Fruit fly (Drosophila melanogaster) whole organism, embryonic: ENCODE data around the gene Pnn.

ENCODE experiments used
- B-H2 ChIP-seq: fragments of 200-800 bp; sonication (Bioruptor generic); optimal IDR thresholded peaks from 2 replicates; lab custom pipeline; 2018; ENCODE audit warnings: missing biosample characterization, mild to moderate bottlenecking, missing genetic modification characterization
- BEAF-32 ChIP-seq: fragments of 200-800 bp; sonication (Bioruptor generic); optimal IDR thresholded peaks from 3 replicates; lab custom pipeline; 2017; ENCODE audit warnings: missing biosample characterization, missing genetic modification characterization, mild to moderate bottlenecking, moderate library complexity, missing genetic modification reagents
- CG12071 ChIP-seq: fragments of 200-800 bp; sonication (Bioruptor generic); optimal IDR thresholded peaks from 3 replicates; lab custom pipeline; 2018; ENCODE audit warnings: missing biosample characterization, mild to moderate bottlenecking, missing genetic modification characterization
- CG12219 ChIP-seq: fragments of 200-800 bp; sonication (Bioruptor generic); optimal IDR thresholded peaks from 3 replicates; lab custom pipeline; 2018; ENCODE audit warnings: missing biosample characterization, mild to moderate bottlenecking, missing genetic modification characterization
- CG12942 ChIP-seq: fragments of 200-800 bp; sonication (Bioruptor generic); optimal IDR thresholded peaks from 3 replicates; lab custom pipeline; 2016; ENCODE audit warnings: missing biosample characterization, missing genetic modification characterization
- CG13123 ChIP-seq: fragments of 200-800 bp; sonication (Bioruptor generic); optimal IDR thresholded peaks from 2 replicates; lab custom pipeline; 2016; ENCODE audit warnings: missing biosample characterization, missing genetic modification characterization
- CG13624 ChIP-seq: fragments of 200-800 bp; sonication (Bioruptor generic); optimal IDR thresholded peaks from 2 replicates; lab custom pipeline; 2016; ENCODE audit warnings: missing biosample characterization, missing genetic modification characterization
- CG14014 ChIP-seq: fragments of 200-800 bp; sonication (Bioruptor generic); IDR thresholded peaks from 2 replicates; pipeline ENCODE4 v1.3.6; 2022; ENCODE audit warnings: missing biosample characterization, missing genetic modification characterization
- CG14441 ChIP-seq: fragments of 200-800 bp; sonication (Bioruptor generic); IDR thresholded peaks from 2 replicates; pipeline ENCODE4 v1.3.6; 2022; ENCODE audit warnings: missing biosample characterization, missing genetic modification characterization
- CG15011 ChIP-seq: fragments of 200-800 bp; sonication (Bioruptor generic); optimal IDR thresholded peaks from 3 replicates; lab custom pipeline; 2018; ENCODE audit warnings: missing biosample characterization, mild to moderate bottlenecking, missing genetic modification characterization
- CG1529 ChIP-seq: fragments of 200-800 bp; sonication (Bioruptor generic); optimal IDR thresholded peaks from 3 replicates; lab custom pipeline; 2018; ENCODE audit warnings: missing biosample characterization, missing genetic modification characterization
- CG1602 ChIP-seq: fragments of 200-800 bp; sonication (Bioruptor generic); optimal IDR thresholded peaks from 3 replicates; lab custom pipeline; 2016; ENCODE audit warnings: missing biosample characterization, missing genetic modification characterization
- CG2120 ChIP-seq: fragments of 200-800 bp; sonication (Bioruptor generic); optimal IDR thresholded peaks from 3 replicates; lab custom pipeline; 2016; ENCODE audit warnings: missing biosample characterization, missing genetic modification characterization
- CG2129 ChIP-seq: fragments of 200-800 bp; sonication (Bioruptor generic); IDR thresholded peaks from 2 replicates; pipeline ENCODE4 v1.3.6; 2022; ENCODE audit warnings: missing biosample characterization, missing genetic modification characterization; ENCODE audit not compliant: partially characterized antibody
- CG34224 ChIP-seq: fragments of 200-800 bp; sonication (Bioruptor generic); IDR thresholded peaks from 3 replicates; pipeline ENCODE4 v1.3.6; 2022; ENCODE audit warnings: missing biosample characterization, missing genetic modification characterization; ENCODE audit not compliant: partially characterized antibody
- CG6689 ChIP-seq: fragments of 200-800 bp; sonication (Bioruptor generic); IDR thresholded peaks from 2 replicates; pipeline ENCODE4 v1.3.6; 2022; ENCODE audit warnings: missing biosample characterization, missing genetic modification characterization
- CG7745 ChIP-seq: fragments of 200-800 bp; sonication (Bioruptor generic); optimal IDR thresholded peaks from 2 replicates; lab custom pipeline; 2018; ENCODE audit warnings: missing biosample characterization, mild to moderate bottlenecking, missing genetic modification characterization, moderate library complexity
- CG7928 ChIP-seq: fragments of 200-800 bp; sonication (Bioruptor generic); optimal IDR thresholded peaks from 2 replicates; lab custom pipeline; 2017; ENCODE audit warnings: missing biosample characterization, mild to moderate bottlenecking, missing genetic modification characterization
- CG8388 ChIP-seq: fragments of 200-800 bp; sonication (Bioruptor generic); optimal IDR thresholded peaks from 2 replicates; lab custom pipeline; 2019; ENCODE audit warnings: missing biosample characterization, mild to moderate bottlenecking, missing genetic modification characterization, moderate library complexity
- CG9215 ChIP-seq: fragments of 200-800 bp; sonication (Bioruptor generic); IDR thresholded peaks from 2 replicates; pipeline ENCODE4 v1.3.6; 2022; ENCODE audit warnings: missing biosample characterization, missing genetic modification characterization
- CG9817 ChIP-seq: fragments of 200-800 bp; sonication (Bioruptor generic); optimal IDR thresholded peaks from 2 replicates; lab custom pipeline; 2018; ENCODE audit warnings: missing biosample characterization, mild to moderate bottlenecking, missing genetic modification characterization, moderate library complexity
- Doc2 ChIP-seq: fragments of 200-800 bp; sonication (Bioruptor generic); IDR thresholded peaks from 2 replicates; pipeline ENCODE4 v1.3.6; 2022; ENCODE audit warnings: missing biosample characterization, missing genetic modification characterization
- E2f2 ChIP-seq: fragments of 200-800 bp; sonication (Bioruptor generic); IDR thresholded peaks from 2 replicates; pipeline ENCODE4 v1.3.6; 2022; ENCODE audit warnings: missing biosample characterization, missing genetic modification characterization
- GATAe ChIP-seq: fragments of 200-800 bp; sonication (Bioruptor generic); conservative IDR thresholded peaks from 2 replicates; pipeline ENCODE4 v1.3.6; 2022; ENCODE audit warnings: missing biosample characterization, missing genetic modification characterization
- Hr3 ChIP-seq: fragments of 200-800 bp; sonication (Bioruptor generic); optimal IDR thresholded peaks from 3 replicates; lab custom pipeline; 2016; ENCODE audit warnings: missing biosample characterization, missing genetic modification characterization
- Hr39 ChIP-seq: fragments of >200 bp; optimal IDR thresholded peaks from 2 replicates; lab custom pipeline; 2017
- Hr51 ChIP-seq, 2 experiments: fragments of 200-800 bp; sonication (Bioruptor generic); optimal IDR thresholded peaks; 2 replicates in 1 of 2; 3 replicates in 1 of 2; lab custom pipeline; 2016 to 2018; ENCODE audit warnings: missing biosample characterization in 2 of 2, missing genetic modification characterization in 2 of 2, mild to moderate bottlenecking in 1 of 2, moderate library complexity in 1 of 2
- Meics ChIP-seq: fragments of 200-800 bp; sonication (Bioruptor generic); optimal IDR thresholded peaks from 2 replicates; lab custom pipeline; 2017; ENCODE audit warnings: missing biosample characterization, mild to moderate bottlenecking, missing genetic modification characterization
- Rfx ChIP-seq: fragments of 200-800 bp; sonication (Bioruptor generic); IDR thresholded peaks from 2 replicates; pipeline ENCODE4 v1.3.6; 2022; ENCODE audit warnings: missing biosample characterization, missing genetic modification characterization
- amos ChIP-seq: fragments of 200-800 bp; sonication (Bioruptor generic); IDR thresholded peaks from 2 replicates; pipeline ENCODE4 v1.3.6; 2022; ENCODE audit warnings: missing biosample characterization, missing genetic modification characterization; ENCODE audit not compliant: partially characterized antibody
- chm ChIP-seq: fragments of 200-800 bp; sonication (Bioruptor generic); IDR thresholded peaks from 2 replicates; pipeline ENCODE4 v1.3.6; 2022; ENCODE audit warnings: missing biosample characterization, missing genetic modification characterization
- crp ChIP-seq, 2 experiments: fragments of 200-800 bp; sonication (Bioruptor generic); optimal IDR thresholded peaks; 2 replicates in 1 of 2; 3 replicates in 1 of 2; lab custom pipeline; 2017; ENCODE audit warnings: missing biosample characterization in 2 of 2, missing genetic modification characterization in 2 of 2, mild to moderate bottlenecking in 1 of 2, moderate library complexity in 1 of 2
- dysf ChIP-seq: fragments of 200-800 bp; sonication (Bioruptor generic); IDR thresholded peaks from 3 replicates; pipeline ENCODE4 v1.3.6; 2022; ENCODE audit warnings: missing biosample characterization, missing genetic modification characterization
- gem ChIP-seq: fragments of 200-800 bp; sonication (Bioruptor generic); optimal IDR thresholded peaks from 2 replicates; lab custom pipeline; 2019; ENCODE audit warnings: missing biosample characterization, mild to moderate bottlenecking, missing genetic modification characterization, moderate library complexity
- gfzf ChIP-seq: fragments of 200-800 bp; sonication (Bioruptor generic); optimal IDR thresholded peaks from 2 replicates; lab custom pipeline; 2016; ENCODE audit warnings: missing biosample characterization, mild to moderate bottlenecking, missing genetic modification characterization, moderate library complexity
- ham ChIP-seq: fragments of 200-800 bp; sonication (Bioruptor generic); IDR thresholded peaks from 2 replicates; pipeline ENCODE4 v1.3.6; 2022; ENCODE audit warnings: missing biosample characterization, missing genetic modification characterization
- hkb ChIP-seq, 2 experiments: fragments of 200-800 bp in 1 of 2; fragments of >200 bp in 1 of 2; sonication (Bioruptor generic) in 1 of 2; IDR thresholded peaks in 1 of 2; optimal IDR thresholded peaks in 1 of 2; 2 replicates each; pipeline versions ENCODE4 v1.3.6 to Lab custom; 2017 to 2022; ENCODE audit warnings: missing biosample characterization in 1 of 2, missing genetic modification characterization in 1 of 2
- hth ChIP-seq: fragments of >200 bp; optimal IDR thresholded peaks from 2 replicates; lab custom pipeline; 2017; ENCODE audit warnings: inconsistent platforms
- insv ChIP-seq, 2 experiments: fragments of 200-800 bp; sonication (Bioruptor generic); optimal IDR thresholded peaks; 3 replicates each; lab custom pipeline; 2016 to 2018; ENCODE audit warnings: missing biosample characterization in 2 of 2, missing genetic modification characterization in 2 of 2
- jing ChIP-seq: fragments of 200-800 bp; sonication (Bioruptor generic); optimal IDR thresholded peaks from 2 replicates; lab custom pipeline; 2018; ENCODE audit warnings: missing biosample characterization, mild to moderate bottlenecking, missing genetic modification characterization
- lov ChIP-seq, 2 experiments: fragments of 200-800 bp in 1 of 2; fragments of >200 bp in 1 of 2; sonication (Bioruptor generic) in 1 of 2; IDR thresholded peaks in 1 of 2; optimal IDR thresholded peaks in 1 of 2; 2 replicates in 1 of 2; 3 replicates in 1 of 2; pipeline versions ENCODE4 v1.3.6 to Lab custom; 2017 to 2022; ENCODE audit warnings: missing biosample characterization in 1 of 2, missing genetic modification characterization in 1 of 2
- mld ChIP-seq: fragments of 200-800 bp; sonication (Bioruptor generic); IDR thresholded peaks from 3 replicates; pipeline ENCODE4 v1.3.6; 2022; ENCODE audit warnings: missing biosample characterization, missing genetic modification characterization; ENCODE audit not compliant: partially characterized antibody
- pzg ChIP-seq: fragments of 200-800 bp; sonication (Bioruptor generic); optimal IDR thresholded peaks from 3 replicates; lab custom pipeline; 2018; ENCODE audit warnings: missing biosample characterization, mild to moderate bottlenecking, missing genetic modification characterization, moderate library complexity
- ssp ChIP-seq: fragments of 200-800 bp; sonication (Bioruptor generic); IDR thresholded peaks from 2 replicates; pipeline ENCODE4 v1.3.6; 2022; ENCODE audit warnings: missing biosample characterization, missing genetic modification characterization
- tna ChIP-seq: fragments of 200-800 bp; sonication (Bioruptor generic); IDR thresholded peaks from 2 replicates; pipeline ENCODE4 v1.3.6; 2022; ENCODE audit warnings: missing biosample characterization, missing genetic modification characterization; ENCODE audit not compliant: partially characterized antibody
- trem ChIP-seq: fragments of 200-800 bp; optimal IDR thresholded peaks from 3 replicates; lab custom pipeline; 2019; ENCODE audit warnings: missing biosample characterization, mild to moderate bottlenecking, missing genetic modification characterization, moderate library complexity

The Pnn gene

DNA sequence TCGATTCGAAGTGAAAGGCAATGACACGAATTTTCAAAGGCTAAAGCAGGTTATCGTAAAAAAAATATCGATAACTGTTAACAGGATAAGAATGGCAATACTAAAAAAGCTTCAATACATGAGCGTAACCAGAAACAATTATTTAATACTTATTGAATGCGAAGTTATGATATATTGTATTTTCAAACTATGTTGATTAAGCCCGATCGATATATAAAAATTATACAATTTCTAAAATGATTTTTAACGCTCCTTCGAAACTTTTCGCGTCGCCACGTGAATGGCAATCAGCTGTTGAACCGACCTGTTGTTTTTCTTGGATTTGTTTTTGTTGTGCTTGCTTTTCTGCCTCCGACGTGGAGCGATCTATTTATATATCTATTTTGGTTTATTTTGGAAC is 15.5 kb downstream of the Pnn start, which contains the start of the genes Alg12 and Rpt3R (continued):
- no peak for TF ChIP-seq lov (optimal IDR thresholded peaks at IDR 0.05; lab: Kevin White, UChicago)
- no peak for TF ChIP-seq lov (GFP tag; IDR thresholded peaks at IDR 0.05; lab: Robert Waterston, UW)
- peak; percentile 41; the same call in 1 of the 2 replicates for TF ChIP-seq amos (GFP tag; lab: Robert Waterston, UW)
- TF ChIP-seq CG6689 (GFP tag; lab: Robert Waterston, UW): no peak
- TF ChIP-seq CG14441 (GFP tag; lab: Robert Waterston, UW): no peak
- TF ChIP-seq ham: no peak
- TF ChIP-seq CG13123 (GFP tag; lab: Kevin White, UChicago): no peak
- TF ChIP-seq E2f2: peak; percentile 70
- TF ChIP-seq Hr51 (GFP tag; optimal IDR thresholded peaks at IDR 0.05; lab: Kevin White, UChicago): no peak
- no peak for TF ChIP-seq GATAe (GFP tag; lab: Robert Waterston, UW)
- no peak for TF ChIP-seq CG2120 (GFP tag; lab: Kevin White, UChicago)
- TF ChIP-seq BEAF-32 (GFP tag; lab: Kevin White, UChicago): peak; percentile 62
- TF ChIP-seq gem: no peak
- peak; percentile 38 for TF ChIP-seq pzg (GFP tag; lab: Kevin White, UChicago)
- TF ChIP-seq tna (GFP tag; lab: Robert Waterston, UW): no peak
- TF ChIP-seq CG7745 (tag; lab: Kevin White, UChicago): no peak

DNA sequence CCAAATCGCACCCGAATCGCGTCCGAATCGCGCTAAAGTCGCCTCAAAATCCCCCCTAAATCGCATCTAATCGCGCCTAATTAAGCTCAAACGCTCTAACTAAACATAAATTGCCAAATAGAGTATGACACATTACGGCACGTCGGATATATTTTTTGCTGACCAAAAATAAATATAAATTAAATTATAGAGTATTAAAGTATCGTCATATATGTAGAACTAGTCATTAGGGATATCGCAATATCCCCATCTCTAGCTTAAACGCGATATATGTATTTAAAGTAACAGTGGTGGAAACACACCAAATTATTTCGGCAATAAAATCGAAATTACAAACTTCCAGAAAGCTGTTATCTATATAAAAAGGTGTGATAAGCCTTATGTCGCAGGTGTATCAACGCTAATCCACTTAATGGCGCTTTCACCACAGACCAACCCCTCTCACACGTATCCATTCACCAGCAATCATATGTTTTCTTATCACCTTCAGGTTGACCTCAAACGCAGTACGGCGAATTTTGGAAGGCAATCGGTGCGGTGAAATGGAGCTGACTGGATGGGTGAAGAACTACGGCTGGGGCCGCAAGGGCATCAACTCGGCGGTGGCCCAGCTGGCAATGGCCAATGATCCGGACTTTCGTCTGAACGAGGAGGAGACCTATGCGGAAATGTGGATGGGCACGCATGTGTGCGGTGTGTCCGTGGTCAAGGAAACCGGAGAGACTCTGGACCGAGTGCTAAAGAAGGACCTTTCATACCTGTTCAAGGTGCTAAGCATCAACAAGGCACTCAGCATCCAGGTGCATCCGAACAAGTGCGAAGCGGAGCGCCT is 18.9 kb downstream of the Pnn start, which contains the start of gene Mpi:
Gene Mpi (plus strand): TSS at position 263 of the 832 bp plus-strand sequence.
- TF ChIP-seq mld (GFP tag; lab: Robert Waterston, UW) (no peak), CG9215 (GFP tag; lab: Robert Waterston, UW) (no peak), CG13624 (GFP tag; lab: Kevin White, UChicago) (peak; percentile 28), hth (lab: Kevin White, UChicago) (no peak), CG14014 (GFP tag; lab: Robert Waterston, UW) (0 out of 2 replicates have a peak, but pooled peaks have one; percentile 22), CG7928 (no peak), chm (GFP tag; lab: Robert Waterston, UW) (0 out of 2 replicates have a peak, but pooled peaks have one; percentile 14), Meics (GFP tag; lab: Kevin White, UChicago) (no peak), Doc2 (no peak), CG34224 (GFP tag; lab: Robert Waterston, UW) (peak; percentile 42; the same call in 1 of the 3 replicates), trem (peak; percentile 58), crp (GFP tag; optimal IDR thresholded peaks at IDR 0.05; lab: Kevin White, UChicago) (peak in 1 of 2 experiments; percentile 79), B-H2 (GFP tag; lab: Kevin White, UChicago) (peak; percentile 36), CG15011 (GFP tag; lab: Kevin White, UChicago) (no peak), insv (GFP tag; optimal IDR thresholded peaks at IDR 0.05; lab: Kevin White, UChicago) (no peak), CG1529 (GFP tag; lab: Kevin White, UChicago) (no peak), CG2129 (GFP tag; lab: Robert Waterston, UW) (peak; percentile 45; the same call in 1 of the 2 replicates), ssp (GFP tag; lab: Robert Waterston, UW) (peak; percentile 16; the same call in 1 of the 2 replicates), hkb (optimal IDR thresholded peaks at IDR 0.05; lab: Kevin White, UChicago) (no peak), hkb (GFP tag; IDR thresholded peaks at IDR 0.05; lab: Robert Waterston, UW) (0 out of 2 replicates have a peak, but pooled peaks have one; percentile 25), CG9817 (tag; lab: Kevin White, UChicago) (peak; percentile 8), Hr3 (GFP tag; lab: Kevin White, UChicago) (peak; percentile 23), CG12942 (GFP tag; lab: Kevin White, UChicago) (peak; percentile 29), CG1602 (peak; percentile 1), CG8388 (GFP tag; lab: Kevin White, UChicago) (no peak), CG12219 (GFP tag; lab: Kevin White, UChicago) (peak; percentile 11), CG12071 (GFP tag; lab: Kevin White, UChicago) (no peak), Hr39 (no peak), dysf (GFP tag; lab: Robert Waterston, UW) (peak; percentile 17; the same call in 1 of the 3 replicates), Rfx (peak; percentile 43), gfzf (GFP tag; lab: Kevin White, UChicago) (peak; percentile 39), jing (GFP tag; lab: Kevin White, UChicago) (no peak)
